Worm (Caenorhabditis elegans) whole organism, L4 larva: Measurements from ENCODE around the gene srx-5.
A peak's percentile ranks its signal among the peaks of the same experiment; 100 is the strongest.

Experiments used
- D1046.2 ChIP-seq: fragments of 200-800 bp; sonication (Bioruptor generic); IDR thresholded peaks from 2 replicates; pipeline ENCODE4 v1.3.6; 2022; ENCODE audit warnings: missing genetic modification characterization, missing compliant biosample characterization
- F10B5.3 ChIP-seq: sonication (generic microtip); optimal IDR thresholded peaks from 2 replicates; lab custom pipeline; 2016; ENCODE audit warnings: mild to moderate bottlenecking, missing genetic modification characterization, missing compliant biosample characterization
- F26F4.8 ChIP-seq: fragments of 200-800 bp; sonication (Bioruptor generic); conservative IDR thresholded peaks from 2 replicates; pipeline ENCODE4 v1.3.6; 2022; ENCODE audit warnings: missing genetic modification characterization, missing compliant biosample characterization
- F44E2.7 ChIP-seq: fragments of 200-800 bp; sonication (Bioruptor generic); IDR thresholded peaks from 2 replicates; pipeline ENCODE4 v2.1.2; 2022; ENCODE audit warnings: missing genetic modification characterization, missing compliant biosample characterization
- F49E8.2 ChIP-seq: sonication (generic microtip); optimal IDR thresholded peaks from 2 replicates; lab custom pipeline; 2016; ENCODE audit warnings: missing compliant biosample characterization, mild to moderate bottlenecking, missing genetic modification characterization, borderline replicate concordance
- R02D3.7 ChIP-seq: fragments of 150-350 bp; sonication (generic microtip); optimal IDR thresholded peaks from 3 replicates; lab custom pipeline; 2014; ENCODE audit warnings: missing biosample characterization, missing genetic modification characterization
- T20F7.1 ChIP-seq: fragments of 200-800 bp; sonication (Bioruptor generic); optimal IDR thresholded peaks from 2 replicates; lab custom pipeline; 2018; ENCODE audit warnings: mild to moderate bottlenecking, missing genetic modification characterization, missing compliant biosample characterization
- T26A8.4 ChIP-seq: fragments of 200-800 bp; sonication (Bioruptor generic); IDR thresholded peaks from 2 replicates; pipeline ENCODE4 v1.3.6; 2022; ENCODE audit warnings: missing genetic modification characterization, missing compliant biosample characterization
- Y48G9A.11 ChIP-seq: fragments of 200-800 bp; sonication (Bioruptor generic); IDR thresholded peaks from 2 replicates; pipeline ENCODE4 v1.3.6; 2022; ENCODE audit warnings: missing genetic modification reagents, missing genetic modification characterization, missing compliant biosample characterization
- Y75B8A.6 ChIP-seq: fragments of 200-800 bp; sonication (Bioruptor generic); IDR thresholded peaks from 2 replicates; pipeline ENCODE4 v1.3.6; 2022; ENCODE audit warnings: missing genetic modification reagents, missing genetic modification characterization, missing compliant biosample characterization
- aha-1 ChIP-seq: fragments of 150-350 bp; peaks from one replicate; lab custom pipeline; 2014; ENCODE audit warnings: missing biosample characterization, missing genetic modification characterization
- aly-2 ChIP-seq: sonication (generic microtip); optimal IDR thresholded peaks from 2 replicates; lab custom pipeline; 2018; ENCODE audit warnings: missing biosample characterization, missing genetic modification characterization
- ama-1 ChIP-seq: fragments of 150-350 bp; optimal IDR thresholded peaks from 2 replicates; lab custom pipeline; 2014; ENCODE audit warnings: inconsistent platforms, mixed read lengths
- ceh-20 ChIP-seq: fragments of 200-800 bp; sonication (Bioruptor generic); IDR thresholded peaks from 2 replicates; pipeline ENCODE4 v1.3.6; 2022; ENCODE audit warnings: missing genetic modification reagents, missing genetic modification characterization, missing compliant biosample characterization
- ceh-44 ChIP-seq: fragments of 200-800 bp; sonication (Bioruptor generic); IDR thresholded peaks from 2 replicates; pipeline ENCODE4 v1.3.6; 2022; ENCODE audit warnings: missing genetic modification reagents, missing genetic modification characterization, missing compliant biosample characterization
- ces-1 ChIP-seq: fragments of 150-350 bp; sonication (generic microtip); optimal IDR thresholded peaks from 4 replicates; lab custom pipeline; 2014; ENCODE audit warnings: missing biosample characterization, missing genetic modification reagents, missing genetic modification characterization
- cey-2 ChIP-seq: sonication (generic microtip); optimal IDR thresholded peaks from 3 replicates; lab custom pipeline; 2017; ENCODE audit warnings: missing genetic modification characterization, mild to moderate bottlenecking, missing compliant biosample characterization, antibody characterized with exemption, borderline replicate concordance; ENCODE audit not compliant: insufficient read depth
- ctbp-1 ChIP-seq: fragments of 200-800 bp; sonication (Bioruptor generic); IDR thresholded peaks from 2 replicates; pipeline ENCODE4 v1.3.6; 2022; ENCODE audit warnings: missing genetic modification reagents, missing genetic modification characterization, missing compliant biosample characterization
- daf-16 ChIP-seq, 3 experiments: sonication (generic microtip); optimal IDR thresholded peaks; 2 replicates each; lab custom pipeline; 2016 to 2017; ENCODE audit warnings: missing genetic modification characterization in 3 of 3, missing genetic modification reagents in 3 of 3, mild to moderate bottlenecking in 2 of 3, missing compliant biosample characterization in 2 of 3, missing biosample characterization in 1 of 3, moderate library complexity in 1 of 3
- dmd-8 ChIP-seq: fragments of 200-800 bp; sonication (Bioruptor generic); IDR thresholded peaks from 2 replicates; pipeline ENCODE4 v1.3.6; 2022; ENCODE audit warnings: missing genetic modification characterization, missing compliant biosample characterization
- dpl-1 ChIP-seq: fragments of 150-350 bp; optimal IDR thresholded peaks from 2 replicates; lab custom pipeline; 2014; ENCODE audit warnings: missing biosample characterization, missing genetic modification reagents, missing genetic modification characterization
- egl-27 ChIP-seq: sonication (generic microtip); optimal IDR thresholded peaks from 3 replicates; lab custom pipeline; 2017; ENCODE audit warnings: missing biosample characterization, missing genetic modification reagents, missing genetic modification characterization
- egl-43 ChIP-seq: fragments of 200-800 bp; sonication (Bioruptor generic); IDR thresholded peaks from 2 replicates; pipeline ENCODE4 v1.3.6; 2022; ENCODE audit warnings: missing genetic modification reagents, missing genetic modification characterization, missing compliant biosample characterization
- fkh-10 ChIP-seq: fragments of 150-350 bp; optimal IDR thresholded peaks from 2 replicates; lab custom pipeline; 2014; ENCODE audit warnings: missing biosample characterization, missing genetic modification reagents, missing genetic modification characterization
- hif-1 ChIP-seq, 2 experiments: sonication (generic microtip); optimal IDR thresholded peaks; 2 replicates each; lab custom pipeline; 2016 to 2017; ENCODE audit warnings: missing compliant biosample characterization in 2 of 2, missing genetic modification characterization in 2 of 2, missing genetic modification reagents in 2 of 2, missing genotype in 2 of 2, mild to moderate bottlenecking in 1 of 2
- jun-1 ChIP-seq: fragments of 150-350 bp; optimal IDR thresholded peaks from 2 replicates; lab custom pipeline; 2014; ENCODE audit warnings: missing biosample characterization, missing genetic modification reagents, missing genetic modification characterization
- lin-29 ChIP-seq: fragments of 200-800 bp; sonication (Bioruptor generic); IDR thresholded peaks from 2 replicates; pipeline ENCODE4 v1.3.6; 2022; ENCODE audit warnings: missing genetic modification reagents, missing genetic modification characterization, missing compliant biosample characterization
- madf-5 ChIP-seq, 2 experiments: fragments of 200-800 bp; sonication (Bioruptor generic); IDR thresholded peaks; 2 replicates each; pipeline ENCODE4 v1.3.6; 2022; ENCODE audit warnings: missing compliant biosample characterization in 2 of 2, missing genetic modification characterization in 2 of 2
- madf-9 ChIP-seq: fragments of 200-800 bp; sonication (Bioruptor generic); conservative IDR thresholded peaks from 2 replicates; pipeline ENCODE4 v1.3.6; 2022; ENCODE audit warnings: missing genetic modification reagents, missing genetic modification characterization, missing compliant biosample characterization
- mdt-29 ChIP-seq: fragments of 200-800 bp; sonication (Bioruptor generic); IDR thresholded peaks from 2 replicates; pipeline ENCODE4 v1.3.6; 2022; ENCODE audit warnings: missing genetic modification reagents, missing genetic modification characterization, missing compliant biosample characterization
- mes-2 ChIP-seq: sonication (generic microtip); optimal IDR thresholded peaks from 2 replicates; lab custom pipeline; 2016; ENCODE audit warnings: missing genotype, mild to moderate bottlenecking, missing genetic modification characterization, missing compliant biosample characterization; ENCODE audit not compliant: poor library complexity, severe bottlenecking
- nhr-237 ChIP-seq: sonication (generic microtip); optimal IDR thresholded peaks from 2 replicates; lab custom pipeline; 2017; ENCODE audit warnings: missing biosample characterization, missing genetic modification characterization
- nhr-25 ChIP-seq: sonication (generic microtip); optimal IDR thresholded peaks from 2 replicates; lab custom pipeline; 2017; ENCODE audit warnings: missing genetic modification characterization, mild to moderate bottlenecking, missing compliant biosample characterization, antibody characterized with exemption, moderate library complexity, borderline replicate concordance; ENCODE audit not compliant: insufficient read depth
- nhr-42 ChIP-seq: fragments of 200-800 bp; sonication (Bioruptor generic); IDR thresholded peaks from 2 replicates; pipeline ENCODE4 v1.3.6; 2022; ENCODE audit warnings: missing genetic modification characterization, missing compliant biosample characterization
- nhr-6 ChIP-seq: fragments of 150-350 bp; optimal IDR thresholded peaks from 2 replicates; lab custom pipeline; 2014; ENCODE audit warnings: missing biosample characterization, missing genetic modification characterization
- nhr-76 ChIP-seq: fragments of 150-350 bp; optimal IDR thresholded peaks from 2 replicates; lab custom pipeline; 2014; ENCODE audit warnings: missing biosample characterization, missing genetic modification characterization
- nhr-77 ChIP-seq: fragments of 150-350 bp; optimal IDR thresholded peaks from 2 replicates; lab custom pipeline; 2014; ENCODE audit warnings: missing biosample characterization, missing genetic modification characterization
- pqm-1 ChIP-seq: sonication (generic microtip); optimal IDR thresholded peaks from 2 replicates; lab custom pipeline; 2017; ENCODE audit warnings: missing biosample characterization, missing genetic modification characterization
- rbr-2 ChIP-seq: sonication (generic microtip); optimal IDR thresholded peaks from 2 replicates; lab custom pipeline; 2016; ENCODE audit warnings: missing genotype, missing genetic modification characterization, missing compliant biosample characterization
- set-16 ChIP-seq: fragments of 200-800 bp; sonication (Bioruptor generic); IDR thresholded peaks from 2 replicates; pipeline ENCODE4 v1.3.6; 2022; ENCODE audit warnings: missing genetic modification reagents, missing genetic modification characterization, missing compliant biosample characterization
- skn-1 ChIP-seq: fragments of 150-350 bp; optimal IDR thresholded peaks from 2 replicates; lab custom pipeline; 2014; ENCODE audit warnings: missing biosample characterization, missing genetic modification characterization
- spr-1 ChIP-seq: sonication (generic microtip); optimal IDR thresholded peaks from 2 replicates; lab custom pipeline; 2016; ENCODE audit warnings: mild to moderate bottlenecking, missing genetic modification characterization, missing compliant biosample characterization
- spr-3 ChIP-seq: fragments of 200-800 bp; sonication (Bioruptor generic); optimal IDR thresholded peaks from 2 replicates; lab custom pipeline; 2018; ENCODE audit warnings: mild to moderate bottlenecking, missing genetic modification characterization, missing compliant biosample characterization
- tag-97 ChIP-seq: fragments of 200-800 bp; sonication (Bioruptor generic); IDR thresholded peaks from 2 replicates; pipeline ENCODE4 v1.3.6; 2022; ENCODE audit warnings: missing genetic modification characterization, missing compliant biosample characterization
- zip-11 ChIP-seq: fragments of 200-800 bp; sonication (Bioruptor generic); IDR thresholded peaks from 2 replicates; pipeline ENCODE4 v1.3.6; 2022; ENCODE audit warnings: missing genetic modification characterization, missing compliant biosample characterization

The srx-5 gene

DNA sequence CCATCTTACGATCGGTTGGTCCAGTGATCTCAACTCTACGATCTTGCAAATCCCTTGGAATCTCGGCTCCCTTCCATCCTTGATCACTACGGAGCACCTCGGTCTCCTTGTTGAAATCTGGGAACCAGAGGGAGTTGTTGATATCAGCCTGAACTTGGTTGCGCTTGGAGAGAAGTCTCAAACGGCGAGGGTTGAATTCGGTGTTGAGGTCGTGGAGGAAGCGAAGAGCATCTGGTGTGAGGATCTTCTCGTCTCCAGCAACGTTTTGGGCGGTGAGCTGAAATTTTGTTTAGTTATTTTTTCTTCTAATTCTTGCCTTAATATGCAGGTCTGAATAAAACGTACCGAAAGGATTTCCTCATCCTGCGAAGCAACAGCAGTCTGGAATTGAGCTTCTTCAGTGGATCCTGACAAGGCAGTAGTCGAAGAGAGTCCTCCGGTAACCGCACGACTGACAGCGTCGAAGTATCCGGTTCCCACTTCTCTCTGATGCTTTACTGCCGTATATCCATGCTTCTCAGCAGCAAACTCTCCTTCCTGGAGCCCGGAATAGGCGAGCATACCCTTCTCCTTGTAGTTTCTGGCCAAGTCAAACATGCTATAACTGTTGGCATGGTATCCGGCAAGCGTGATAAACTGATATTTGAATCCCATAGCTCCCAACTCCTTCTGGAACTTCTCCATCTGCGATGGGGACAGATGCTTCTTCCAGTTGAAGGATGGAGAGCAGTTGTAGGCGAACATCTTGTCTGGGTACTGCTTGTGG is 26.1 kb downstream of the srx-5 start:
- TF ChIP-seq zip-11 (0 out of 2 replicates have a peak, but pooled peaks have one; percentile 29), aha-1 (tag; lab: Kevin White, UChicago) (peak; percentile 96), ama-1 (lab: Kevin White, UChicago) (peak; percentile 93), nhr-25 (peak; percentile 2), ces-1 (GFP tag; lab: Kevin White, UChicago) (no peak), nhr-42 (GFP tag; lab: Robert Waterston, UW) (0 out of 2 replicates have a peak, but pooled peaks have one; percentile 28), aly-2 (tag; lab: Kevin White, UChicago) (no peak), T26A8.4 (GFP tag; lab: Robert Waterston, UW) (peak; percentile 58; the same call in 1 of the 2 replicates), daf-16 (GFP tag; optimal IDR thresholded peaks at IDR 0.05; lab: Kevin White, UChicago) (no peak), daf-16 (tag; optimal IDR thresholded peaks at IDR 0.05; lab: Kevin White, UChicago) (peak; percentile 62), F44E2.7 (GFP tag; lab: Robert Waterston, UW) (0 out of 2 replicates have a peak, but pooled peaks have one; percentile 46), mdt-29 (GFP tag; lab: Robert Waterston, UW) (no peak), madf-9 (GFP tag; lab: Robert Waterston, UW) (0 out of 2 replicates have a peak, but pooled peaks have one; percentile 3), jun-1 (tag; lab: Kevin White, UChicago) (peak; percentile 36), nhr-6 (no peak)

DNA sequence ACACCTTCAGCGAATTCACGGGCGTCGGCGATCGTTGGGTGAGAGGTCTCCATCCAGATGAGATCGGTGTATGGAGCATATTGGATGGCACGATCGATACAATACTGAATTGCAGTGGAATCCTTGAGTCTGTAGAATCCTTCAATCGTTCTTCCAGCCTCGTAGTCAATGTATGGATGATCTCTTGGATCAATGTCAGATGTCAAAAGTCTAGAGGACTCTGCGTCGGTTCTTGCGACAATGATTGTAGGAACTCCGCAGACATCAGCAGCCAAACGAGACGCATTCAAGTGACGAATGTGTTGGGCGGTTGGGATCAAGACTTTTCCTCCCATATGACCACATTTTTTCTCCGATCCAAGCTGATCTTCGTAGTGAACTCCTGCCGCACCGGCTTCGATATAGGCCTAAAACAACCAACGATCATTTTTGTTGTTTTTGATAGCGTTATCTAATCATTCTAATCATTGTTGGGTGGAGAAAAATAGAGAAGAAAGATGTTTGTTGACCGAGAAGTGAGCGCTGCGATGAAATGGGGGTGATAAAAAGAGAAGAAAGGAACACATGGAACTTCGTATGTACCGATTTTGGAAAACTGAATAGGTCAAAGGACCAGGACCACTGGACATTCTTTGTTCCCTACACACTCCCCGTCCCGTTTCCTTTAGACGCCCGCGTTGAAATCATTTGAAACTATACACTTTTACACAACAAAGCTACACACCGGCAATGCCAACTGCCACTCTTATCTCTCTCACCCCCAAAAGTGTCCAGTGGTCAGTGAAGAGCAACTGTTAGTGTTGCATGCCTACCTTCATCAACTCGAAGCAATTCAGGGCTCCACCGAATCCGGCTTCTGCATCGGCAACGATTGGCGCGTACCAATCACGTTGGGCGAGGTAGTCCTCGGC is 26.9 kb downstream of the srx-5 start:
- TF ChIP-seq ceh-44 (GFP tag; lab: Robert Waterston, UW) (no peak), nhr-76 (tag; lab: Kevin White, UChicago) (no peak), D1046.2 (GFP tag; lab: Robert Waterston, UW) (no peak), hif-1 (tag; optimal IDR thresholded peaks at IDR 0.05; lab: Kevin White, UChicago) (no peak), fkh-10 (no peak), madf-5 (GFP tag; IDR thresholded peaks at IDR 0.05; lab: Robert Waterston, UW) (no peak; a peak in 1 of 4 replicates), nhr-77 (no peak), egl-27 (tag; lab: Kevin White, UChicago) (no peak), F44E2.7 (GFP tag; lab: Robert Waterston, UW) (no peak), R02D3.7 (tag; lab: Kevin White, UChicago) (no peak), jun-1 (tag; lab: Kevin White, UChicago) (no peak), rbr-2 (tag; lab: Kevin White, UChicago) (no peak), spr-1 (tag; lab: Kevin White, UChicago) (no peak), spr-3 (no peak), Y75B8A.6 (GFP tag; lab: Robert Waterston, UW) (no peak), madf-9 (GFP tag; lab: Robert Waterston, UW) (no peak), F49E8.2 (tag; lab: Kevin White, UChicago) (no peak), tag-97 (GFP tag; lab: Robert Waterston, UW) (no peak), set-16 (GFP tag; lab: Robert Waterston, UW) (no peak), ces-1 (GFP tag; lab: Kevin White, UChicago) (no peak), ctbp-1 (GFP tag; lab: Robert Waterston, UW) (no peak; the same call in 1 of the 2 replicates), T20F7.1 (GFP tag; lab: Kevin White, UChicago) (no peak), skn-1 (tag; lab: Kevin White, UChicago) (no peak), Y48G9A.11 (GFP tag; lab: Robert Waterston, UW) (no peak), F26F4.8 (GFP tag; lab: Robert Waterston, UW) (no peak), lin-29 (GFP tag; lab: Robert Waterston, UW) (no peak; the same call in 1 of the 2 replicates), ceh-20 (GFP tag; lab: Robert Waterston, UW) (no peak), egl-43 (GFP tag; lab: Robert Waterston, UW) (no peak), aha-1 (tag; lab: Kevin White, UChicago) (peak; percentile 97), F10B5.3 (tag; lab: Kevin White, UChicago) (no peak), dpl-1 (GFP tag; lab: Kevin White, UChicago) (no peak), dmd-8 (GFP tag; lab: Robert Waterston, UW) (no peak), pqm-1 (tag; lab: Kevin White, UChicago) (peak; percentile 44), mes-2 (tag; lab: Kevin White, UChicago) (peak; percentile 11), cey-2 (tag; lab: Kevin White, UChicago) (no peak), nhr-237 (no peak)
